Fruit fly (Drosophila melanogaster) whole organism, adult: ENCODE data around the gene CG11629.

Experiments
- Clk ChIP-seq: fragments of 200-800 bp; sonication (Bioruptor generic); optimal IDR thresholded peaks from 2 replicates; lab custom pipeline; 2017; ENCODE audit warnings: missing biosample characterization, missing genetic modification characterization
- cic ChIP-seq: fragments of 200-800 bp; sonication (Bioruptor generic); optimal IDR thresholded peaks from 2 replicates; lab custom pipeline; 2017; ENCODE audit warnings: missing biosample characterization, mild to moderate bottlenecking, missing genetic modification characterization, moderate library complexity
- kay ChIP-seq: fragments of 200-800 bp; sonication (Bioruptor generic); peaks from one replicate; lab custom pipeline; 2016; ENCODE audit warnings: missing biosample characterization, missing genetic modification characterization, borderline replicate concordance

DNA sequence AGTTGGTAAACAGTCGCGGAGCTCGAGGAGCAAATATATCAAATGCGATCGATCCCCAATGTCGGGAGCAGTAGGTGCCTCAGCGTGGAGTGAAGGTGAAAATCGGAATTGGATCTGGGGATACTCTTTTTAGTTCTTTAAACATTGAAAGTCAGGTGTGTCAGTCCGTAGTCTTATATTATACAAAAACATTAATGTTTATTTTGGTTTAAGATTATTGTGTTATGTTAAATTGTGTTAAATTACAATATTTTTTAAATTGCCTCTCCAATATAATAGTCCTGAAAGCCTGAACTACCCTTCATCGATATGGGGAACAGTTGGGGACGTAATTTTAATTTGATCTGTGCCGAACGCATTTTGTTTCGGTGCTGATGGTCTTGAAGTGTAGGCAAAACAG is 18.7 kb downstream of the CG11629 start:
- TF ChIP-seq kay (GFP tag; lab: Kevin White, UChicago) (no peak), cic (GFP tag; lab: Kevin White, UChicago) (no peak), Clk (no peak)
